Worm (Caenorhabditis elegans) whole organism, L3 larva: ENCODE measurements around the gene pir-2.

ENCODE experiments used
- aly-2 ChIP-seq: fragments of 150-350 bp; optimal IDR thresholded peaks from 2 replicates; lab custom pipeline; 2014; ENCODE audit warnings: missing biosample characterization, missing genetic modification characterization
- ama-1 ChIP-seq: fragments of 150-350 bp; optimal IDR thresholded peaks from 2 replicates; lab custom pipeline; 2018
- jun-1 ChIP-seq: fragments of 150-350 bp; optimal IDR thresholded peaks from 2 replicates; lab custom pipeline; 2014; ENCODE audit warnings: missing biosample characterization, missing genetic modification reagents, missing genetic modification characterization
- nhr-12 ChIP-seq: fragments of 150-350 bp; optimal IDR thresholded peaks from 2 replicates; lab custom pipeline; 2014; ENCODE audit warnings: missing biosample characterization, missing genetic modification characterization
- nhr-237 ChIP-seq: fragments of 150-350 bp; optimal IDR thresholded peaks from 2 replicates; lab custom pipeline; 2014; ENCODE audit warnings: missing biosample characterization, missing genetic modification characterization
- nhr-28 ChIP-seq: fragments of 150-350 bp; optimal IDR thresholded peaks from 2 replicates; lab custom pipeline; 2014; ENCODE audit warnings: missing biosample characterization, missing genetic modification characterization
- pqm-1 ChIP-seq: fragments of 150-350 bp; optimal IDR thresholded peaks from 2 replicates; lab custom pipeline; 2017; ENCODE audit warnings: missing biosample characterization, missing genetic modification characterization, inconsistent platforms

DNA sequence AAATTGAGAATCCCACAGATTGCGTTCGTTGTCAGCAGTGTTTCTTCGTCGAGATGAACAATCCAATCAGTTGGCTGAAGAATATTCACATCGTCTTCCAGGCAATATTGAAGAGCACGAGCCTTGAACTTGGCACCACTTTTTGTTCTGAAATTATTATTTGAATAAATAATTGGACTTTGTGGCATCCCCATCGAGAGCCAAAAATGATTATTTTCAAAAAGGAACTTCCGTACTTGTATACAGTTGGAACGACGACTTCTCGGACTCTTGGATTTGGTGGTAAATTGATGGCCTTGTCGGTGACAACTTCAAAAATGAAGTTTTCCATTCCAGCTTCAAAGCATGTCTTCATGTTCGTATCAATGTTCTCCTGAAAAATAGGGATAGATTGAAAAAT, 28.6 kb upstream of the pir-2 start:
- TF ChIP-seq aly-2 (tag; lab: Kevin White, UChicago) (no peak), nhr-237 (tag; lab: Kevin White, UChicago) (no peak), nhr-28 (tag; lab: Kevin White, UChicago) (no peak), pqm-1 (tag; lab: Kevin White, UChicago) (no peak), ama-1 (no peak), jun-1 (tag; lab: Kevin White, UChicago) (no peak), nhr-12 (no peak)
